Worm (Caenorhabditis elegans) whole organism, early embryonic: Measurements from ENCODE around the gene ZK112.4.

Experiments
- aly-1 ChIP-seq: sonication (generic microtip); optimal IDR thresholded peaks from 2 replicates; lab custom pipeline; 2016; ENCODE audit warnings: missing genetic modification characterization, missing compliant biosample characterization
- ama-1 ChIP-seq: fragments of 150-350 bp; optimal IDR thresholded peaks from 2 replicates; lab custom pipeline; 2014
- ceh-13 ChIP-seq: fragments of 200-800 bp; sonication (Bioruptor generic); optimal IDR thresholded peaks from 2 replicates; lab custom pipeline; 2018; ENCODE audit warnings: mild to moderate bottlenecking, missing genetic modification characterization, missing compliant biosample characterization
- ets-7 ChIP-seq: sonication (generic microtip); optimal IDR thresholded peaks from 2 replicates; lab custom pipeline; 2016; ENCODE audit warnings: missing genotype, missing genetic modification characterization, missing compliant biosample characterization
- hmbx-1 ChIP-seq: sonication (generic microtip); optimal IDR thresholded peaks from 2 replicates; lab custom pipeline; 2016; ENCODE audit warnings: mild to moderate bottlenecking, missing genetic modification characterization, missing compliant biosample characterization
- tbx-11 ChIP-seq: fragments of 200-800 bp; sonication (Bioruptor generic); IDR thresholded peaks from 2 replicates; pipeline ENCODE4 v1.3.6; 2022; ENCODE audit warnings: missing genetic modification characterization, missing compliant biosample characterization
- tra-4 ChIP-seq: sonication (generic microtip); optimal IDR thresholded peaks from 2 replicates; lab custom pipeline; 2017; ENCODE audit warnings: missing genetic modification characterization, missing compliant biosample characterization

ce11 chrIII:7722411-7722810 is 7.4 kb downstream of the ZK112.4 start:
- TF ChIP-seq tra-4 (tag; lab: Kevin White, UChicago) (no peak), ama-1 (no peak), aly-1 (tag; lab: Kevin White, UChicago) (no peak), ets-7 (tag; lab: Kevin White, UChicago) (no peak), ceh-13 (GFP tag; lab: Kevin White, UChicago) (no peak), tbx-11 (GFP tag; lab: Robert Waterston, UW) (no peak), hmbx-1 (no peak)
